Worm (Caenorhabditis elegans) whole organism, L2 larva: ENCODE results near the gene Y47D3A.32.

ENCODE experiments used
- gmeb-1 ChIP-seq: fragments of 150-350 bp; optimal IDR thresholded peaks from 2 replicates; lab custom pipeline; 2014; ENCODE audit warnings: missing biosample characterization, missing genetic modification characterization
- nhr-11 ChIP-seq: fragments of 150-350 bp; optimal IDR thresholded peaks from 2 replicates; lab custom pipeline; 2014; ENCODE audit warnings: missing biosample characterization, missing genetic modification characterization

DNA sequence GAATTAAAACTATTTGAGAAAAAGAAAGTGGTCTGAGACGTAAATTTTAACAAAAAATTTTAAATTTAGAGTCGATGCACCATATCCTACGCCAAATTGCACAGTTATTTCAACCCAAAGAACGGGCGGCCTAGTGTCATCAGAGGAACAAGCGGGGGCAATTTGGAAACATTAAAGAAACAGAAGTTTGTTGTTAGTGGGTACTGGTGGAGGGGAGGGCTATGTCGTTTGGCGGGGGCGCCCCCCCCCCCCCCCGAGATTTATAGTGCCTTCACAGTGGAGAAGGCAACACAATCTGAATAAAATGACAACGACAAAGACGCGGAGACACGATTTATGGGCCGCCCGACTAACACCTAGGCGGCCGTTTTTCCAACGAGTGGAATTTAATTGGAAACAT lies 45.3 kb upstream of the Y47D3A.32 start:
- TF ChIP-seq nhr-11 (tag; lab: Kevin White, UChicago) (no peak), gmeb-1 (tag; lab: Kevin White, UChicago) (no peak)
